Worm (Caenorhabditis elegans) whole organism, late embryonic: ENCODE measurements around the gene thn-4.

Experiments used
- K02D7.2 ChIP-seq: sonication (generic microtip); optimal IDR thresholded peaks from 2 replicates; lab custom pipeline; 2017; ENCODE audit warnings: mild to moderate bottlenecking, missing genetic modification characterization, missing compliant biosample characterization
- K09A11.1 ChIP-seq: sonication (generic microtip); optimal IDR thresholded peaks from 2 replicates; lab custom pipeline; 2017; ENCODE audit warnings: antibody characterized with exemption, mild to moderate bottlenecking, missing genetic modification characterization, missing compliant biosample characterization; ENCODE audit not compliant: insufficient read depth
- ahr-1 ChIP-seq: sonication (generic microtip); optimal IDR thresholded peaks from 2 replicates; lab custom pipeline; 2016; ENCODE audit warnings: missing genetic modification characterization, missing compliant biosample characterization
- ama-1 ChIP-seq: fragments of 150-350 bp; optimal IDR thresholded peaks from 2 replicates; lab custom pipeline; 2014
- ceh-14 ChIP-seq: sonication (generic microtip); optimal IDR thresholded peaks from 2 replicates; lab custom pipeline; 2016; ENCODE audit warnings: missing genotype, missing genetic modification characterization, missing compliant biosample characterization
- ceh-18 ChIP-seq: sonication (generic microtip); optimal IDR thresholded peaks from 2 replicates; lab custom pipeline; 2016; ENCODE audit warnings: missing genetic modification characterization, missing compliant biosample characterization
- ceh-19 ChIP-seq: fragments of 200-800 bp; sonication (Bioruptor generic); optimal IDR thresholded peaks from 2 replicates; lab custom pipeline; 2018; ENCODE audit warnings: mild to moderate bottlenecking, missing genetic modification characterization, missing compliant biosample characterization
- ceh-22 ChIP-seq: sonication (generic microtip); optimal IDR thresholded peaks from 2 replicates; lab custom pipeline; 2017; ENCODE audit warnings: missing biosample characterization, missing genetic modification characterization
- ceh-24 ChIP-seq: sonication (generic microtip); optimal IDR thresholded peaks from 2 replicates; lab custom pipeline; 2016; ENCODE audit warnings: mild to moderate bottlenecking, missing genetic modification characterization, missing compliant biosample characterization
- ceh-31 ChIP-seq: sonication (generic microtip); optimal IDR thresholded peaks from 2 replicates; lab custom pipeline; 2016; ENCODE audit warnings: missing genetic modification characterization, missing compliant biosample characterization
- ceh-34 ChIP-seq: sonication (generic microtip); optimal IDR thresholded peaks from 2 replicates; lab custom pipeline; 2016; ENCODE audit warnings: mild to moderate bottlenecking, missing genetic modification characterization, missing compliant biosample characterization
- ceh-45 ChIP-seq: fragments of 200-800 bp; sonication (Bioruptor generic); IDR thresholded peaks from 2 replicates; pipeline ENCODE4 v1.3.6; 2022; ENCODE audit warnings: missing genetic modification reagents, missing genetic modification characterization, missing compliant biosample characterization
- ceh-9 ChIP-seq: sonication (generic microtip); optimal IDR thresholded peaks from 2 replicates; lab custom pipeline; 2016; ENCODE audit warnings: mild to moderate bottlenecking, missing genetic modification characterization, inconsistent platforms, missing compliant biosample characterization
- dmd-4 ChIP-seq: sonication (generic microtip); optimal IDR thresholded peaks from 2 replicates; lab custom pipeline; 2016; ENCODE audit warnings: borderline replicate concordance, missing genetic modification characterization, missing compliant biosample characterization
- ets-4 ChIP-seq: sonication (generic microtip); optimal IDR thresholded peaks from 2 replicates; lab custom pipeline; 2016; ENCODE audit warnings: missing genetic modification characterization, missing compliant biosample characterization
- eyg-1 ChIP-seq: sonication (generic microtip); optimal IDR thresholded peaks from 2 replicates; lab custom pipeline; 2016; ENCODE audit warnings: missing genotype, missing genetic modification characterization, missing compliant biosample characterization
- fkh-10 ChIP-seq: fragments of 150-350 bp; optimal IDR thresholded peaks from 2 replicates; lab custom pipeline; 2014; ENCODE audit warnings: missing biosample characterization, missing genetic modification reagents, missing genetic modification characterization
- gmeb-2 ChIP-seq: sonication (generic microtip); optimal IDR thresholded peaks from 2 replicates; lab custom pipeline; 2016; ENCODE audit warnings: missing genetic modification characterization, inconsistent platforms, missing compliant biosample characterization
- hlh-13 ChIP-seq: fragments of 200-800 bp; sonication (Bioruptor generic); optimal IDR thresholded peaks from 2 replicates; lab custom pipeline; 2018; ENCODE audit warnings: mild to moderate bottlenecking, missing genetic modification characterization, missing compliant biosample characterization
- hlh-15 ChIP-seq: sonication (generic microtip); optimal IDR thresholded peaks from 2 replicates; lab custom pipeline; 2016; ENCODE audit warnings: missing genetic modification characterization, missing compliant biosample characterization
- hlh-30 ChIP-seq: sonication (generic microtip); optimal IDR thresholded peaks from 2 replicates; lab custom pipeline; 2017; ENCODE audit warnings: antibody characterized with exemption, missing genetic modification characterization, missing compliant biosample characterization; ENCODE audit not compliant: insufficient read depth
- lin-11 ChIP-seq: fragments of 200-800 bp; sonication (Bioruptor generic); optimal IDR thresholded peaks from 2 replicates; lab custom pipeline; 2018; ENCODE audit warnings: mild to moderate bottlenecking, missing genetic modification characterization, missing compliant biosample characterization
- madf-2 ChIP-seq: sonication (generic microtip); optimal IDR thresholded peaks from 2 replicates; lab custom pipeline; 2017; ENCODE audit warnings: missing genetic modification characterization, missing compliant biosample characterization
- mec-3 ChIP-seq: sonication (generic microtip); optimal IDR thresholded peaks from 2 replicates; lab custom pipeline; 2016; ENCODE audit warnings: borderline replicate concordance, missing genetic modification characterization, missing compliant biosample characterization
- npax-4 ChIP-seq: sonication (generic microtip); optimal IDR thresholded peaks from 2 replicates; lab custom pipeline; 2016; ENCODE audit warnings: missing genetic modification characterization, missing compliant biosample characterization
- odd-2 ChIP-seq: sonication (generic microtip); optimal IDR thresholded peaks from 2 replicates; lab custom pipeline; 2017; ENCODE audit warnings: antibody characterized with exemption, mild to moderate bottlenecking, missing genetic modification characterization, missing compliant biosample characterization
- pat-9 ChIP-seq: fragments of 200-800 bp; sonication (Bioruptor generic); optimal IDR thresholded peaks from 2 replicates; lab custom pipeline; 2018; ENCODE audit warnings: mild to moderate bottlenecking, missing genetic modification characterization, moderate library complexity, missing compliant biosample characterization
- pax-1 ChIP-seq: fragments of 150-350 bp; optimal IDR thresholded peaks from 2 replicates; lab custom pipeline; 2014; ENCODE audit warnings: missing biosample characterization, missing genetic modification characterization
- pha-4 ChIP-seq: fragments of 150-350 bp; optimal IDR thresholded peaks from 2 replicates; lab custom pipeline; 2018; ENCODE audit warnings: missing biosample characterization, missing genetic modification reagents, missing genetic modification characterization
- pros-1 ChIP-seq: fragments of 150-350 bp; optimal IDR thresholded peaks from 2 replicates; lab custom pipeline; 2014; ENCODE audit warnings: missing biosample characterization, missing genetic modification reagents, missing genetic modification characterization
- ref-2 ChIP-seq: sonication (generic microtip); optimal IDR thresholded peaks from 2 replicates; lab custom pipeline; 2016; ENCODE audit warnings: missing genetic modification characterization, missing compliant biosample characterization
- rnt-1 ChIP-seq: sonication (generic microtip); optimal IDR thresholded peaks from 2 replicates; lab custom pipeline; 2016; ENCODE audit warnings: missing genetic modification characterization, missing compliant biosample characterization
- sdc-2 ChIP-seq: sonication (generic microtip); optimal IDR thresholded peaks from 2 replicates; lab custom pipeline; 2016; ENCODE audit warnings: missing genotype, missing genetic modification characterization, missing compliant biosample characterization
- sox-2 ChIP-seq: fragments of 200-800 bp; sonication (Bioruptor generic); IDR thresholded peaks from 2 replicates; pipeline ENCODE4 v1.3.6; 2022; ENCODE audit warnings: missing genetic modification reagents, missing genetic modification characterization, missing compliant biosample characterization
- sox-4 ChIP-seq: sonication (generic microtip); optimal IDR thresholded peaks from 2 replicates; lab custom pipeline; 2017; ENCODE audit warnings: mild to moderate bottlenecking, missing genetic modification characterization, inconsistent platforms, missing compliant biosample characterization
- tbx-7 ChIP-seq: sonication (generic microtip); optimal IDR thresholded peaks from 2 replicates; lab custom pipeline; 2016; ENCODE audit warnings: missing genotype, missing genetic modification characterization, missing compliant biosample characterization
- unc-42 ChIP-seq: sonication (generic microtip); optimal IDR thresholded peaks from 2 replicates; lab custom pipeline; 2016; ENCODE audit warnings: missing genotype, missing genetic modification characterization, missing compliant biosample characterization
- zip-5 ChIP-seq: sonication (generic microtip); optimal IDR thresholded peaks from 2 replicates; lab custom pipeline; 2016; ENCODE audit warnings: missing genetic modification characterization, missing compliant biosample characterization
- ztf-16 ChIP-seq: sonication (generic microtip); optimal IDR thresholded peaks from 2 replicates; lab custom pipeline; 2017; ENCODE audit warnings: missing genetic modification characterization, missing compliant biosample characterization

The thn-4 gene

DNA sequence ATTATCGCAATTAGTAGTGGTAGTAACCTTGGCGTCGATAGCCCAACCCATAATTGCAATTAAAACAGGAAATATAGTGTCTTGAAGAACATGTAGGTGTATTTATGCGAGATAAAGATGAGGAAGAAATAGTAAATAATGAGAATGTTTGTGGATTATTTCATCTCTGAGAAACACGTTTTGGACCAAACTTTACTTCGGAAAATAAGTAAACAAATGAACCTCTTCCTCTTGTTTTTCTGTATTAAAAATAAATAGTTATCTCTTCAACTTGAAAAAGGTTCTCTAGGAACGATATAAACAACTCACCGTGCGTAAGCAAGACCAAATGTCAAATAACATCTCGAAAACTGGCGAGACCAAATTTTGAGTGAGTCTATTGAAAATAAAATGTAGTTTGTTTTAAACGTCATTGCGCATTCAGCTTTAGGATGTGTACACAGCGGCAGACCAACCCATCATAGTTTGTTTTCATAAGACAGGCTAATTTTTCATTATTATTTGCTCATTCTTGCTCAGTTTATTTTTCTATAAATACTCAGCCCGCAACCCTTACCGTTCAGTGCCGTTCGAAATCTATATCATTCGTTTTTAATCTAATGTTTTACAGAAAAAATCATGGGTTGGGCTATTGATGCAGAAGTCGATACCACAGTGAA, 11.1 kb upstream of the thn-4 start, which contains the start of the genes F09C6.11 and F09C6.12:
F09C6.11 (minus strand) TSS at position 51 of the 659 bp plus-strand sequence.
F09C6.12 (plus strand) TSS at position 609 of the 659 bp plus-strand sequence.
- no peak for TF ChIP-seq pat-9
- no peak for TF ChIP-seq sox-4 (tag; lab: Kevin White, UChicago)
- TF ChIP-seq ceh-45 = no peak
- no peak for TF ChIP-seq dmd-4 (tag; lab: Kevin White, UChicago)
- no peak for TF ChIP-seq ceh-19 (GFP tag; lab: Kevin White, UChicago)
- no peak for TF ChIP-seq K09A11.1 (tag; lab: Kevin White, UChicago)
- no peak for TF ChIP-seq odd-2
- no peak for TF ChIP-seq fkh-10
- no peak for TF ChIP-seq madf-2 (tag; lab: Kevin White, UChicago)
- TF ChIP-seq zip-5 = no peak
- no peak for TF ChIP-seq ceh-18 (tag; lab: Kevin White, UChicago)

DNA sequence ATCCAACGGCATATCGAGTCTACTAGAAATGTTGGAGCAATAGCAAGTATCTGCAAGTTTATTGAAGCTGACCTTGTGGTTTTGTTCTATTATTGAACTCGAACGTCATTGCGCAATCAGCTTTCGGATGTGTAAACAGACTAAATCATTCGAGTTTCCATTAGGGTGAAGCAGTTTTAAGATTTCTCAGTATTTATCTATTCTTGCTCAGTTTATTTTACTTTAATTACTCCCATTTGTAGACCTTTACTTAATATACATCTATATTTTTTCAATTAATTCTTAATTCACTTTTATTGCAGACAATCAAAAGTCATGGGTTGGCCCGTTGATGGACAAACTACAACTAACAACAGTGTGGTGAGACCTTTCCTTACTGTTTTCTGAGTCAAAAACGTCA, 9.4 kb upstream of the thn-4 start, which contains the start of gene F09C6.14:
F09C6.14 (plus strand) TSS at position 301 of the 400 bp plus-strand sequence.
- no peak for TF ChIP-seq sdc-2 (tag; lab: Kevin White, UChicago)
- TF ChIP-seq hlh-15 (tag; lab: Kevin White, UChicago) = no peak
- no peak for TF ChIP-seq fkh-10
- TF ChIP-seq mec-3 = no peak
- no peak for TF ChIP-seq unc-42 (tag; lab: Kevin White, UChicago)
- TF ChIP-seq ceh-9 (tag; lab: Kevin White, UChicago) = no peak

DNA sequence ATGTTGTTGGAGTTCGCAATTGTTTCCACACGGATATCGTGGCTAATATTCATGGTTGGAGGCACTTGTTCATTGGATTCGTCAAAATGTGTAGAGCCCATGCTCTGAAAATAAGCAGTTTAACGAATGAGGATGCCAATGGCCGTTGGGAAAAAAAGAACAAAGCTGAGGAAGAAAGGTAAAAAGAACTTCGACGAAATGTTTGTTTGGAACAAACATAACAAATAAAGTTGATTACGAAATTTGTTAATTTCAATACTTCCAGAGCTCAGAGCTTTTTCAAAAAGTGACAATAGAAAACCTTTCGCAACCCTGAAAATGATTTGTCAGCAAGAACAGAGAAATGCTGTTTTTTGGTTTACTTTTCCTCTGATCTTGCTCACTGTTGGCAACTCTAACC, 8.8 kb upstream of the thn-4 start, which contains the start of gene F09C6.3:
F09C6.3 (minus strand) TSS at position 101 of the 400 bp plus-strand sequence.
- no peak for TF ChIP-seq ets-4 (tag; lab: Kevin White, UChicago)
- TF ChIP-seq K02D7.2 (tag; lab: Kevin White, UChicago) = no peak
- no peak for TF ChIP-seq pros-1 (tag; lab: Kevin White, UChicago)
- no peak for TF ChIP-seq ceh-14
- TF ChIP-seq ceh-24 (tag; lab: Kevin White, UChicago) = no peak
- TF ChIP-seq unc-42 (tag; lab: Kevin White, UChicago) = no peak
- no peak for TF ChIP-seq npax-4 (tag; lab: Kevin White, UChicago)
- no peak for TF ChIP-seq ceh-31 (tag; lab: Kevin White, UChicago)
- no peak for TF ChIP-seq ceh-34 (tag; lab: Kevin White, UChicago)
- TF ChIP-seq fkh-10 = no peak
- no peak for TF ChIP-seq tbx-7
- TF ChIP-seq odd-2 = no peak
- no peak for TF ChIP-seq eyg-1 (tag; lab: Kevin White, UChicago)
- no peak for TF ChIP-seq lin-11 (tag; lab: Kevin White, UChicago)
- no peak for TF ChIP-seq rnt-1 (tag; lab: Kevin White, UChicago)

DNA sequence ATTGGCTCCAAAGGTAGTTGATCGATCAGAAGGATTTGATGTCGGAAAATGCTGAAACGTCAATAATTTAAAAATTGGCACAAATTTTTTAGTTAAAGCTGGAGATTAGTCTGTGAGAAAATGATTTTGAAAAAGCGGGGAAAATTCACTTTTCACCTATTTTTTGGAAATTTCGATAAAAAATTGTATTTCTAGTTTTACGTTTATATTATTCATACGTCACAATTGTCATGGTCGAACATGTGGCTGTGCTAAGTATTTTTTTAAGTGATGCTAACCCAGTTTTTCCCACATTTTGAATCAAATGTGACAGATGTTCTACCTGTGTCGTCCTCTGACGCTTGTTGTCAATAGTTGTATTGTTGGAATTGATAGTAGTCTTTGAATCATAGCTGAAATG, 8.2 kb upstream of the thn-4 start:
- TF ChIP-seq mec-3 (no peak), npax-4 (tag; lab: Kevin White, UChicago) (no peak), ceh-22 (tag; lab: Kevin White, UChicago) (no peak), ref-2 (tag; lab: Kevin White, UChicago) (no peak)

DNA sequence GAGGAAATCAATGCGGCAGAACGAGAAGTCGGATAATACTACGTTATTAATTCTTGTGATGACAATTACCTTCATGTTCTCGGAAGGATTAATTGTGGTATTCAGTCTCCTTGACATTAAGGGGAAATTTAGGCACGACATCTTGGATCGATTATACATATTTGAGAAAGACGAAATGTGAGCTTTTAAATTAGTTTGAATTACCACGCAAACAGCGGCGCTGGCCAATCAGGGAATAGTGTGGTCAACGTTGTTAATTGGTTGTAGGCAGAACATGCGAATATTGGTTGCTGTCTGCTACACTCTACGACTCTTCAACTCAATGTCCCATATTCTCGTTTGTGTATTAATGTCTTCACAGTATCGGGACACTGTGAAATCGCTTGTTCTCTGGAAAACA, 3.7 kb upstream of the thn-4 start, which contains the start of gene F49A5.10:
F49A5.10 (plus strand) TSS at position 301 of the 400 bp plus-strand sequence.
- TF ChIP-seq pax-1 (tag; lab: Kevin White, UChicago) (no peak), K02D7.2 (tag; lab: Kevin White, UChicago) (no peak), hlh-30 (tag; lab: Kevin White, UChicago) (no peak), hlh-13 (no peak), pha-4 (tag; lab: Kevin White, UChicago) (no peak), pat-9 (no peak), sox-2 (no peak), gmeb-2 (no peak), ceh-22 (tag; lab: Kevin White, UChicago) (no peak), eyg-1 (tag; lab: Kevin White, UChicago) (no peak), unc-42 (tag; lab: Kevin White, UChicago) (no peak), ceh-24 (tag; lab: Kevin White, UChicago) (no peak), ceh-18 (tag; lab: Kevin White, UChicago) (no peak), odd-2 (no peak), ceh-9 (tag; lab: Kevin White, UChicago) (no peak), ama-1 (lab: Kevin White, UChicago) (no peak), ztf-16 (tag; lab: Kevin White, UChicago) (no peak), ahr-1 (tag; lab: Kevin White, UChicago) (no peak)
